Fruit fly (Drosophila melanogaster): ENCODE results near the gene Ptpmeg.
A peak's percentile ranks its signal among the peaks of the same experiment; 100 is the strongest.

Ptpmeg gene

dm6 chr3L:343316-343715 is 15.4 kb downstream of the Ptpmeg start:
- TF ChIP-seq CG34376 (GFP tag; optimal IDR thresholded peaks at IDR 0.05) (no peak), Ets65A (GFP tag) (no peak), D19A (tag; optimal IDR thresholded peaks at IDR 0.05) (no peak), ap (GFP tag; IDR thresholded peaks at IDR 0.05) (no peak), stc (GFP tag; IDR thresholded peaks at IDR 0.05) (no peak), Atf-2 (GFP tag; optimal IDR thresholded peaks at IDR 0.05) (no peak), bcd (GFP tag; optimal IDR thresholded peaks at IDR 0.05) (no peak), sug (tag; optimal IDR thresholded peaks at IDR 0.05) (no peak), CG11696 (GFP tag; IDR thresholded peaks at IDR 0.05) (no peak), CG10979 (tag; optimal IDR thresholded peaks at IDR 0.05) (no peak), twi (tag; optimal IDR thresholded peaks at IDR 0.05) (no peak), CG4404 (GFP tag; IDR thresholded peaks at IDR 0.05) (no peak), CHES-1-like (GFP tag; optimal IDR thresholded peaks at IDR 0.05) (no peak), CG3163 (GFP tag; optimal IDR thresholded peaks at IDR 0.05) (no peak), slbo (GFP tag; IDR thresholded peaks at IDR 0.05) (no peak), pfk (GFP tag; optimal IDR thresholded peaks at IDR 0.05) (no peak), Dp (GFP tag; optimal IDR thresholded peaks at IDR 0.05) (no peak), shn (GFP tag; optimal IDR thresholded peaks at IDR 0.05) (no peak)

dm6 chr3L:346656-347640 is 19.1 kb downstream of the Ptpmeg start, which contains the start of gene mth:
Gene mth (minus strand): TSS chr3L:346957.
- TF ChIP-seq NFAT (GFP tag; IDR thresholded peaks at IDR 0.05) (no peak), CG9817 (tag; optimal IDR thresholded peaks at IDR 0.05) (peak; percentile 49), fd102C (GFP tag; optimal IDR thresholded peaks at IDR 0.05) (no peak), Taf1 (GFP tag; IDR thresholded peaks at IDR 0.05) (no peak; the same call in 1 of the 2 replicates), Chrac-16 (GFP tag; optimal IDR thresholded peaks at IDR 0.05) (peak; percentile 11), CG7745 (tag; optimal IDR thresholded peaks at IDR 0.05) (no peak), CG1529 (GFP tag; optimal IDR thresholded peaks at IDR 0.05) (no peak), H2.0 (GFP tag; IDR thresholded peaks at IDR 0.05) (no peak), CG12155 (GFP tag; optimal IDR thresholded peaks at IDR 0.05) (peak; percentile 25), nmo (GFP tag; optimal IDR thresholded peaks at IDR 0.05) (peak; percentile 81), CG6683 (GFP tag; optimal IDR thresholded peaks at IDR 0.05) (no peak), CG2116 (GFP tag; optimal IDR thresholded peaks at IDR 0.05) (peak; percentile 94), Sin3A (optimal IDR thresholded peaks at IDR 0.05) (peak; percentile 95), CG6689 (GFP tag; IDR thresholded peaks at IDR 0.05) (peak; percentile 28; the same call in 1 of the 2 replicates), Xrp1 (GFP tag; IDR thresholded peaks at IDR 0.05) (peak; percentile 37; the same call in 1 of the 2 replicates), chinmo (GFP tag; IDR thresholded peaks at IDR 0.05; ENCODE audit: partially characterized antibody) (peak; percentile 87; the same call in 3 of the 4 replicates), CG15601 (tag; optimal IDR thresholded peaks at IDR 0.05) (peak; percentile 67), caup (GFP tag; optimal IDR thresholded peaks at IDR 0.05; ENCODE audit: severe bottlenecking) (no peak), CG32532 (GFP tag; IDR thresholded peaks at IDR 0.05) (peak; percentile 63), CG42726 (GFP tag; IDR thresholded peaks at IDR 0.05; ENCODE audit: partially characterized antibody) (peak; percentile 92), pho (GFP tag; optimal IDR thresholded peaks at IDR 0.05) (peak; percentile 58), Mrtf (GFP tag; IDR thresholded peaks at IDR 0.05) (no peak), Hmr (GFP tag; optimal IDR thresholded peaks at IDR 0.05) (peak; percentile 65), CG8765 (GFP tag; IDR thresholded peaks at IDR 0.05) (peak; percentile 23; the same call in 1 of the 2 replicates), pum (GFP tag; optimal IDR thresholded peaks at IDR 0.05) (peak; percentile 35), CG11398 (GFP tag; optimal IDR thresholded peaks at IDR 0.05) (no peak), maf-S (GFP tag; optimal IDR thresholded peaks at IDR 0.05) (peak; percentile 59), pfk (GFP tag; optimal IDR thresholded peaks at IDR 0.05) (no peak), sisA (GFP tag; IDR thresholded peaks at IDR 0.05) (peak; percentile 44), az2 (GFP tag; optimal IDR thresholded peaks at IDR 0.05) (peak; percentile 42), Abd-B (GFP tag; optimal IDR thresholded peaks at IDR 0.05) (peak; percentile 60), CG15479 (GFP tag; optimal IDR thresholded peaks at IDR 0.05) (no peak)

Measured in whole organism, embryonic.